Fruit fly (Drosophila melanogaster): ENCODE data around the gene CG6293.
A peak's percentile ranks its signal among the peaks of the same experiment; 100 is the strongest.

The CG6293 gene

dm6 chr3R:10350741-10351629, 39.6 kb upstream of the CG6293 start (continued):
- TF ChIP-seq sug (tag; optimal IDR thresholded peaks at IDR 0.05) (peak; percentile 51), br (optimal IDR thresholded peaks at IDR 0.05) (no peak), cato (GFP tag; optimal IDR thresholded peaks at IDR 0.05; ENCODE audit: borderline replicate concordance) (peak; percentile 51), CG15269 (tag; optimal IDR thresholded peaks at IDR 0.05) (peak; percentile 90), chm (GFP tag; IDR thresholded peaks at IDR 0.05) (no peak), CG15514 (GFP tag; optimal IDR thresholded peaks at IDR 0.05) (peak; percentile 63), Fer3 (tag; optimal IDR thresholded peaks at IDR 0.05) (peak; percentile 83), Neu2 (GFP tag; optimal IDR thresholded peaks at IDR 0.05; ENCODE audit: borderline replicate concordance) (peak; percentile 24), Nf-YB (GFP tag; optimal IDR thresholded peaks at IDR 0.05) (peak; percentile 55), NK7.1 (GFP tag; optimal IDR thresholded peaks at IDR 0.05) (peak; percentile 47), CG43689 (GFP tag; IDR thresholded peaks at IDR 0.05) (no peak), wor (GFP tag; IDR thresholded peaks at IDR 0.05) (no peak), aop (GFP tag; IDR thresholded peaks at IDR 0.05) (no peak), Kr (GFP tag; optimal IDR thresholded peaks at IDR 0.05) (no peak), pho (GFP tag; optimal IDR thresholded peaks at IDR 0.05) (peak; percentile 88), CG6254 (GFP tag; optimal IDR thresholded peaks at IDR 0.05) (peak; percentile 28), run (tag; optimal IDR thresholded peaks at IDR 0.05) (peak; percentile 58), nau (GFP tag; optimal IDR thresholded peaks at IDR 0.05) (peak; percentile 55), CG7357 (GFP tag; IDR thresholded peaks at IDR 0.05) (0 out of 3 replicates have a peak, but pooled peaks have one; percentile 25), HLH3B (GFP tag; IDR thresholded peaks at IDR 0.05) (no peak), MBD-R2 (GFP tag; IDR thresholded peaks at IDR 0.05) (no peak), Nf-YA (GFP tag; IDR thresholded peaks at IDR 0.05) (no peak), crp (GFP tag; optimal IDR thresholded peaks at IDR 0.05) (peak in 1 of 2 experiments; percentile 3), CG1602 (GFP tag; optimal IDR thresholded peaks at IDR 0.05) (peak; percentile 66), lbe (GFP tag; optimal IDR thresholded peaks at IDR 0.05) (peak; percentile 77), GATAe (GFP tag; conservative IDR thresholded peaks at IDR 0.05) (no peak), ind (GFP tag; optimal IDR thresholded peaks at IDR 0.05) (peak; percentile 78), PHDP (tag; optimal IDR thresholded peaks at IDR 0.05) (peak; percentile 90), NfI (GFP tag; optimal IDR thresholded peaks at IDR 0.05) (peak; percentile 81), Camta (GFP tag; optimal IDR thresholded peaks at IDR 0.05) (peak; percentile 8), CG7556 (GFP tag; optimal IDR thresholded peaks at IDR 0.05) (peak; percentile 91), az2 (GFP tag; optimal IDR thresholded peaks at IDR 0.05) (peak; percentile 77), ham (GFP tag; IDR thresholded peaks at IDR 0.05) (no peak), Deaf1 (tag; optimal IDR thresholded peaks at IDR 0.05) (peak; percentile 60), jing (GFP tag; optimal IDR thresholded peaks at IDR 0.05) (peak; percentile 50), CG3838 (GFP tag; optimal IDR thresholded peaks at IDR 0.05) (peak; percentile 52), bcd (GFP tag; optimal IDR thresholded peaks at IDR 0.05) (peak; percentile 82), CG2129 (GFP tag; IDR thresholded peaks at IDR 0.05; ENCODE audit: partially characterized antibody) (no peak), bsh (GFP tag; optimal IDR thresholded peaks at IDR 0.05) (peak in 1 of 2 experiments; percentile 55), rib (GFP tag; IDR thresholded peaks at IDR 0.05) (no peak), HmgZ (tag; optimal IDR thresholded peaks at IDR 0.05) (peak; percentile 71), CG13894 (tag; optimal IDR thresholded peaks at IDR 0.05) (peak; percentile 78), gce (GFP tag; IDR thresholded peaks at IDR 0.05) (no peak), Hsf (GFP tag; optimal IDR thresholded peaks at IDR 0.05) (peak; percentile 86), CG9797 (GFP tag; optimal IDR thresholded peaks at IDR 0.05) (no peak), danr (GFP tag; IDR thresholded peaks at IDR 0.05) (no peak), fd64A (GFP tag; optimal IDR thresholded peaks at IDR 0.05) (peak; percentile 79), CG12659 (GFP tag; optimal IDR thresholded peaks at IDR 0.05) (peak; percentile 91), NC2β (GFP tag; optimal IDR thresholded peaks at IDR 0.05) (peak; percentile 43)

Data from whole organism, embryonic.